Fruit fly (Drosophila melanogaster) Kc167 (cell line): ENCODE data around the gene Cyp4g1.

Source experiments
- Myc ChIP-seq: fragments of >200 bp; optimal IDR thresholded peaks from 2 replicates; lab custom pipeline; 2017; ENCODE audit warnings: missing external identifiers
- Sin3A ChIP-seq: fragments of >200 bp; optimal IDR thresholded peaks from 2 replicates; lab custom pipeline; 2018; ENCODE audit warnings: missing external identifiers
- h ChIP-seq: fragments of >200 bp; optimal IDR thresholded peaks from 3 replicates; lab custom pipeline; 2018; ENCODE audit warnings: missing external identifiers
- insv ChIP-seq: fragments of >200 bp; optimal IDR thresholded peaks from 3 replicates; lab custom pipeline; 2018; ENCODE audit warnings: missing external identifiers

dm6 chrX:498434-498833 lies 29.3 kb upstream of the Cyp4g1 start:
- TF ChIP-seq h (no peak), insv (lab: Kevin White, UChicago) (no peak), Sin3A (lab: Kevin White, UChicago) (no peak), Myc (lab: Kevin White, UChicago) (no peak)
